Worm (Caenorhabditis elegans) whole organism, L4 larva: ENCODE data around the gene T11F9.7.

Experiments
- T26A8.4 ChIP-seq: fragments of 200-800 bp; sonication (Bioruptor generic); IDR thresholded peaks from 2 replicates; pipeline ENCODE4 v1.3.6; 2022; ENCODE audit warnings: missing genetic modification characterization, missing compliant biosample characterization
- aha-1 ChIP-seq: fragments of 150-350 bp; peaks from one replicate; lab custom pipeline; 2014; ENCODE audit warnings: missing biosample characterization, missing genetic modification characterization
- dve-1 ChIP-seq: sonication (generic microtip); optimal IDR thresholded peaks from 2 replicates; lab custom pipeline; 2017; ENCODE audit warnings: antibody characterized with exemption, mild to moderate bottlenecking, missing genetic modification characterization, missing compliant biosample characterization; ENCODE audit not compliant: insufficient read depth
- lin-1 ChIP-seq: fragments of 200-800 bp; sonication (Bioruptor generic); IDR thresholded peaks from 2 replicates; pipeline ENCODE4 v1.3.6; 2022; ENCODE audit warnings: missing genetic modification reagents, missing genetic modification characterization, missing compliant biosample characterization
- lin-13 ChIP-seq: fragments of 150-350 bp; optimal IDR thresholded peaks from 2 replicates; lab custom pipeline; 2014; ENCODE audit warnings: missing biosample characterization, missing genetic modification reagents, missing genetic modification characterization
- lin-15B ChIP-seq: fragments of 150-350 bp; sonication (generic microtip); optimal IDR thresholded peaks from 3 replicates; lab custom pipeline; 2014; ENCODE audit warnings: missing biosample characterization, missing genetic modification characterization
- lin-39 ChIP-seq: fragments of 150-350 bp; optimal IDR thresholded peaks from 2 replicates; lab custom pipeline; 2014; ENCODE audit warnings: missing biosample characterization, missing genetic modification reagents, missing genetic modification characterization
- nhr-11 ChIP-seq: fragments of 150-350 bp; optimal IDR thresholded peaks from 2 replicates; lab custom pipeline; 2014; ENCODE audit warnings: missing biosample characterization, missing genetic modification characterization
- nhr-237 ChIP-seq: sonication (generic microtip); optimal IDR thresholded peaks from 2 replicates; lab custom pipeline; 2017; ENCODE audit warnings: missing biosample characterization, missing genetic modification characterization
- nhr-48 ChIP-seq: sonication (generic microtip); optimal IDR thresholded peaks from 2 replicates; lab custom pipeline; 2016; ENCODE audit warnings: mild to moderate bottlenecking, missing genetic modification characterization, missing compliant biosample characterization
- pqm-1 ChIP-seq: sonication (generic microtip); optimal IDR thresholded peaks from 2 replicates; lab custom pipeline; 2017; ENCODE audit warnings: missing biosample characterization, missing genetic modification characterization
- skn-1 ChIP-seq: fragments of 150-350 bp; optimal IDR thresholded peaks from 2 replicates; lab custom pipeline; 2014; ENCODE audit warnings: missing biosample characterization, missing genetic modification characterization
- unc-62 ChIP-seq, 3 experiments: fragments of 150-350 bp in 1 of 3; sonication (generic microtip); optimal IDR thresholded peaks in 2 of 3; peaks in 1 of 3; 1 replicate in 1 of 3; 2 replicates in 2 of 3; lab custom pipeline; 2014 to 2017; ENCODE audit warnings: missing biosample characterization in 3 of 3, missing genetic modification characterization in 3 of 3, missing genetic modification reagents in 3 of 3, missing genotype in 1 of 3
- ztf-11 ChIP-seq: fragments of 150-350 bp; optimal IDR thresholded peaks from 2 replicates; lab custom pipeline; 2014; ENCODE audit warnings: missing biosample characterization, missing genetic modification characterization

DNA sequence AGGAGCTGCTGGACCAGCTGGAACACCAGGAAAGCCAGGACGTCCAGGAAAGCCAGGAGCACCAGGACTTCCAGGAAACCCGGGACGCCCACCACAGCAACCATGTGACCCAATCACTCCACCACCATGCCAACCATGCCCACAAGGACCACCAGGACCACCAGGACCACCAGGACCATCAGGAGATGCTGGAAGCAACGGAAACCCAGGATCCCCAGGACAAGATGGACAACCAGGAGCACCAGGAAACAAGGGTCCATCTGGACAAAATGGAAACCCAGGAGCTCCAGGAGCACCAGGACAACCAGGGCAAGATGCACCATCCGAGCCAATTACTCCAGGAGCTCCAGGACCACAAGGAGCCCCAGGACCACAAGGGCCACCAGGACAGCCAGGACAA, 8.7 kb downstream of the T11F9.7 start:
- no peak for TF ChIP-seq pqm-1 (tag; lab: Kevin White, UChicago)
- no peak for TF ChIP-seq nhr-237 (tag; lab: Kevin White, UChicago)
- TF ChIP-seq T26A8.4 (GFP tag; lab: Robert Waterston, UW): no peak
- TF ChIP-seq aha-1 (tag; lab: Kevin White, UChicago): no peak
- TF ChIP-seq lin-39 (tag; lab: Kevin White, UChicago): no peak
- TF ChIP-seq ztf-11 (tag; lab: Kevin White, UChicago): no peak
- TF ChIP-seq unc-62 (GFP tag; optimal IDR thresholded peaks at IDR 0.05 in 1 of 2; lab: Kevin White, UChicago): no peak
- no peak for TF ChIP-seq unc-62 (tag; optimal IDR thresholded peaks at IDR 0.05; lab: Kevin White, UChicago)
- TF ChIP-seq lin-13 (GFP tag; lab: Kevin White, UChicago): no peak
- TF ChIP-seq dve-1 (tag; lab: Kevin White, UChicago): no peak
- no peak for TF ChIP-seq lin-1
- TF ChIP-seq nhr-11 (tag; lab: Kevin White, UChicago): no peak
- no peak for TF ChIP-seq skn-1 (tag; lab: Kevin White, UChicago)
- TF ChIP-seq nhr-48: no peak
- TF ChIP-seq lin-15B (tag; lab: Kevin White, UChicago): no peak
